Worm (Caenorhabditis elegans): ENCODE data around the gene nhr-218.

- TF ChIP-seq ztf-4 (tag; optimal IDR thresholded peaks at IDR 0.05) (no peak), unc-62 (GFP tag; optimal IDR thresholded peaks at IDR 0.05) (no peak), Y116A8C.19 (tag; optimal IDR thresholded peaks at IDR 0.05; ENCODE audit: borderline replicate concordance) (no peak), F16B12.6 (tag; optimal IDR thresholded peaks at IDR 0.05) (no peak), mdl-1 (tag; optimal IDR thresholded peaks at IDR 0.05) (no peak), egl-27 (tag; optimal IDR thresholded peaks at IDR 0.05) (no peak), nhr-237 (tag; optimal IDR thresholded peaks at IDR 0.05) (no peak), ces-1 (GFP tag; optimal IDR thresholded peaks at IDR 0.05) (no peak)
Observed at ce11 chrV:16266514-16266913, 8.3 kb downstream of the nhr-218 start, which contains the start of gene T13F3.4.

All from whole organism, L1 larva.